Worm (Caenorhabditis elegans) whole organism, L3 larva: ENCODE data around the gene F11D11.12.

ENCODE experiments used
- ama-1 ChIP-seq: fragments of 150-350 bp; optimal IDR thresholded peaks from 2 replicates; lab custom pipeline; 2018
- ceh-82 ChIP-seq: fragments of 150-350 bp; optimal IDR thresholded peaks from 2 replicates; lab custom pipeline; 2014; ENCODE audit warnings: missing biosample characterization, missing genetic modification characterization
- fkh-10 ChIP-seq: sonication (generic microtip); optimal IDR thresholded peaks from 2 replicates; lab custom pipeline; 2017; ENCODE audit warnings: missing biosample characterization, missing genetic modification reagents, missing genetic modification characterization
- fos-1 ChIP-seq: fragments of 150-350 bp; optimal IDR thresholded peaks from 2 replicates; lab custom pipeline; 2014; ENCODE audit warnings: missing biosample characterization, missing genetic modification characterization
- lin-15B ChIP-seq: fragments of 150-350 bp; optimal IDR thresholded peaks from 2 replicates; lab custom pipeline; 2014; ENCODE audit warnings: missing biosample characterization, missing genetic modification characterization
- nhr-76 ChIP-seq: fragments of 150-350 bp; sonication (generic microtip); optimal IDR thresholded peaks from 5 replicates; lab custom pipeline; 2014; ENCODE audit warnings: missing biosample characterization, missing genetic modification characterization

DNA sequence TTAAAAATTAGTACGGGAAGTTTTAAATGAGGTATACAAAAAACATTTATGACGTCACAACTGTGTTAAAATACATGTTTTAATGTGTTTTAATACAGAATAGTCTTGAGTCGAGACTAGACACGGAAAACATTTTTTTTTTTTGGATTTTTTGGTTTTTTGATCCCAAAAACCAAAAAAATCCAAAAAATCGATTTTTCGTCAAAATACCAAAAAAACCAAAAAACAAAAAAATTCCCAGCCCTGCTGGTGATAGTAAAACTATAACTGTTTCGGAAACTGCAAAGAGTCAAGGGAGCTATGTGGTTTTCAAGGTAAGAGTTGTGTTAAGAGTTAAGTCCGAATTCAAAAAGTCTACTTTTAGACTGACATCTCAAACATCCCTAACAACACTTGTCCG is 10.6 kb upstream of the F11D11.12 start, which contains the start of gene F11D11.4:
- no peak for TF ChIP-seq ceh-82 (tag; lab: Kevin White, UChicago)
- TF ChIP-seq nhr-76: no peak
- no peak for TF ChIP-seq fos-1 (tag; lab: Kevin White, UChicago)
- no peak for TF ChIP-seq lin-15B (tag; lab: Kevin White, UChicago)
- TF ChIP-seq fkh-10 (GFP tag; lab: Kevin White, UChicago): no peak
- TF ChIP-seq ama-1: no peak
